Worm (Caenorhabditis elegans): ENCODE results near the gene str-198.

DNA sequence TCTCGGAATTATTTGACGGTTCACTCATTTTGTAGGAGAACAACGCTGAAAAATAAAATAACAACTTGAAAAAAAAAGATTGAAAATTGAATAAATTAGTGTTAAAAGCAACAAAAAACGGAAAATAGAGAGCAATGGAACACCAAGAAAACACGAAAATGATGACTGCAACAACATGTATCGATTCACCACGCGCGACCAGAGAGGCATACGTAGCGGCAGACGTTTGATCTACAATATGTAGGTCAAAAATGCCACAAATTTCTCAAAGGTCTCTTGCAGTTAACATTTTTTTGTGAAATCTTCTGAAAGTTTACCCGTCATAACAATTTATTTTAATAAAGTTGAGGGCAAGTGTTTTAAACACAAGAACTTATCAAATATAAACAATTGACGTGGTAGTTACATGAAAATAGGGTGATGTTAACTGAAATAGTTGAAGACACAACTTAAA is 9.4 kb downstream of the str-198 start, which contains the start of gene F14H3.5:
- no peak for TF ChIP-seq tab-1 (GFP tag; IDR thresholded peaks at IDR 0.05)
- no peak for TF ChIP-seq klf-2 (GFP tag; conservative IDR thresholded peaks at IDR 0.05)
- no peak for TF ChIP-seq T22C8.4 (GFP tag; IDR thresholded peaks at IDR 0.05)
- TF ChIP-seq flt-1 (GFP tag; IDR thresholded peaks at IDR 0.05): no peak
- TF ChIP-seq med-1 (GFP tag; optimal IDR thresholded peaks at IDR 0.05; ENCODE audit: insufficient read depth): no peak
- TF ChIP-seq ztf-23 (GFP tag; IDR thresholded peaks at IDR 0.05): no peak
- TF ChIP-seq ref-1 (GFP tag; conservative IDR thresholded peaks at IDR 0.05): no peak
- no peak for TF ChIP-seq ztf-29 (GFP tag; IDR thresholded peaks at IDR 0.05)

Measured in whole organism, midembryonic.